Worm (Caenorhabditis elegans): ENCODE measurements around the gene pqn-65.

pqn-65 gene

DNA sequence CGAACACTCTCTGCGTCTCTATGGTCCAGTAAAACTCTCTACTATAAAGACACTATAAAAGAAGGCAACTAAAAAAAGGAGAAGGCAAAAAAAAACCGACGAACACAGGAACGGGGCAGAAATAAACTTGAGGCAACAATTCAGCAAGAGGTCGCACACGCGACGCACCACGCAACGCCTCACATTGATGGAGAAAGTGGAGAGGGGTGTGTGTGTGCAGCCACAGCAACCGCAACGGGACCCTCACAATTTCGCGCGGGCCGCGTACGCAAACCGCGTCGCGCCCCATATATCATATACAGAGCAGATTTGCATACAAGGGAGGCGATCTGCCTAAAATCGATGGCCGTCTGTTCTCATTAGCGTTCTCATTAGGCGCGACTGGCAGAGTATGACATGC, 2.6 kb downstream of the pqn-65 start (continued):
- TF ChIP-seq C38D4.7 (GFP tag; optimal IDR thresholded peaks at IDR 0.05) (no peak), pros-1 (tag; optimal IDR thresholded peaks at IDR 0.05) (no peak), ref-2 (tag; optimal IDR thresholded peaks at IDR 0.05) (peak; percentile 49), che-1 (tag; optimal IDR thresholded peaks at IDR 0.05) (peak; percentile 32), ahr-1 (tag; optimal IDR thresholded peaks at IDR 0.05) (no peak), tbx-2 (tag; optimal IDR thresholded peaks at IDR 0.05) (peak; percentile 89), K09A11.1 (tag; optimal IDR thresholded peaks at IDR 0.05; ENCODE audit: insufficient read depth) (no peak), ceh-45 (GFP tag; IDR thresholded peaks at IDR 0.05) (no peak), nhr-232 (tag; optimal IDR thresholded peaks at IDR 0.05) (peak; percentile 2), zip-5 (tag; optimal IDR thresholded peaks at IDR 0.05) (no peak), pha-4 (tag; optimal IDR thresholded peaks at IDR 0.05) (no peak), elt-4 (tag; optimal IDR thresholded peaks at IDR 0.05) (no peak), mec-3 (tag; optimal IDR thresholded peaks at IDR 0.05; ENCODE audit: borderline replicate concordance) (no peak), ceh-2 (tag; optimal IDR thresholded peaks at IDR 0.05) (no peak), fkh-6 (tag; optimal IDR thresholded peaks at IDR 0.05) (peak; percentile 7), dmd-4 (tag; optimal IDR thresholded peaks at IDR 0.05; ENCODE audit: borderline replicate concordance) (no peak), ceh-31 (tag; optimal IDR thresholded peaks at IDR 0.05) (peak; percentile 83), ceh-14 (tag; optimal IDR thresholded peaks at IDR 0.05) (peak; percentile 38), lin-11 (tag; optimal IDR thresholded peaks at IDR 0.05) (no peak), ceh-19 (GFP tag; optimal IDR thresholded peaks at IDR 0.05) (peak; percentile 47), ceh-34 (tag; optimal IDR thresholded peaks at IDR 0.05) (peak; percentile 81), Y22D7AL.16 (tag; optimal IDR thresholded peaks at IDR 0.05) (no peak), ceh-22 (tag; optimal IDR thresholded peaks at IDR 0.05) (no peak), elt-2 (tag; optimal IDR thresholded peaks at IDR 0.05) (no peak), lim-6 (tag; optimal IDR thresholded peaks at IDR 0.05) (no peak), sox-2 (GFP tag; IDR thresholded peaks at IDR 0.05) (no peak), ttx-3 (tag; optimal IDR thresholded peaks at IDR 0.05) (peak; percentile 55), unc-86 (tag; optimal IDR thresholded peaks at IDR 0.05) (no peak), hlh-13 (GFP tag; optimal IDR thresholded peaks at IDR 0.05) (no peak), pha-2 (tag; optimal IDR thresholded peaks at IDR 0.05) (no peak), pag-3 (tag; optimal IDR thresholded peaks at IDR 0.05; ENCODE audit: borderline replicate concordance) (no peak), ceh-6 (GFP tag; optimal IDR thresholded peaks at IDR 0.05) (no peak), C08G9.2 (tag; optimal IDR thresholded peaks at IDR 0.05) (peak; percentile 38), K02D7.2 (tag; optimal IDR thresholded peaks at IDR 0.05) (no peak), eyg-1 (tag; optimal IDR thresholded peaks at IDR 0.05) (peak; percentile 38), ceh-48 (tag; optimal IDR thresholded peaks at IDR 0.05) (peak; percentile 63), sdc-2 (tag; optimal IDR thresholded peaks at IDR 0.05) (peak; percentile 61), unc-55 (GFP tag; optimal IDR thresholded peaks at IDR 0.05) (peak; percentile 54)

DNA sequence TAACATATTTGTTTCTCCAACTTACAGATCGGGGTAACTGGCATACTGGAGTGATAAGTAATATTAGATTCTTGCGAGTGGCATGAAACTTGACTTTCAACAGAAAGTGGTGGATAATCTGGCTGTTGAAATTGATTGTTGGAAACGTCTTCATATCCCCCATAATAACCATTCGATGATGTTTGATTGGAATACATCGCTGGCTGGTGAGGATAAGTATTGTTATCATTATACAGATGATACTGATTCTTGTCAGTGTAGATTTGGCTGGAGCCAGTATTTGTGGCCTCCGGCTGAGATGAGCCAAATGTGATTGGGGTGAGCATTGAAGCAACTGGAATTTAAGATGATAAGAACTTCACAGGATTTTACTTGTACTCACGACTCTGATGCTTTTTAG, 4.4 kb downstream of the pqn-65 start:
- TF ChIP-seq ceh-34 (tag; optimal IDR thresholded peaks at IDR 0.05) (no peak), ceh-19 (GFP tag; optimal IDR thresholded peaks at IDR 0.05) (no peak), hlh-13 (GFP tag; optimal IDR thresholded peaks at IDR 0.05) (no peak)

DNA sequence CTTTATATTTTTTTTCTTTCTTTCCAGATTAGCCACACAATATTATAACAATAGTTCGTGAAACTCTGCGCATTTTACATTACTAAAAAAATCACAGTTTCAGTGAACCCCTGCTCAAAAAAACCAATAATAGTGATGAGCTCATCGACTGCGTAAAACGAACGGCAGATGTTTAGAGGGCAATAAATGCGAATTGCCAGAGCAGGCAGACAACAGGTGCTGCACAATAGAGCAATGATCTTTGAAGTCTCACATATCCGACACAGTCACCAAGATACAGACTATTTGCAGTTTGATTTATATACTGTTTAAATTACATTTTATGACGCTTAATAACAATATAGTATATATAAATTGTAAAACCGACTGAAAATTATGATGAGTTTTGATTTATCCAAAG, 9.8 kb downstream of the pqn-65 start:
- TF ChIP-seq che-1 (tag; optimal IDR thresholded peaks at IDR 0.05) = no peak

DNA sequence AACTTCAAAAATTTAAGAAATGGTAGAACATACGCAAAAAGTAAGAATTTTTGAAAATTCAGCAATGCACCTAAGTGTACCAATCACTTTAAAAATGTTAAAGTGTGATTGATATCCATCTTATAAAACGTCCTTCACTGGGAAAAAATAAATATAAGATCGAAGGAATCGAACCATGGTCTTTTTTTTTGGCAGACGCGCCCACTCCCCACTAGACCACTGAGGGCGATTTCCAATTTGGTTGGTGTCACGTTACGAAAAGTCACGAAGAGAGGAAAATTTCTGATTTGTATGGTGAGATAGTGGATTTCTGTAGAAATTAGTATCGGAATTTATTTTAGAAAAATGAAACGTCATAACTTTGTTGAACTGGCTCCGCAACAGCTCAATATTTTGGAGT, 12.1 kb downstream of the pqn-65 start:
- TF ChIP-seq mec-3 (tag; optimal IDR thresholded peaks at IDR 0.05; ENCODE audit: borderline replicate concordance) (no peak), sdc-2 (tag; optimal IDR thresholded peaks at IDR 0.05) (no peak)
